Worm (Caenorhabditis elegans) whole organism, L4 larva: ENCODE measurements around the gene C05B5.1.

ENCODE experiments used
- ZK546.5 ChIP-seq, 2 experiments: sonication (generic microtip); optimal IDR thresholded peaks; 2 replicates each; lab custom pipeline; 2017; ENCODE audit warnings: missing biosample characterization in 2 of 2, missing genetic modification characterization in 2 of 2
- lin-39 ChIP-seq: fragments of 150-350 bp; optimal IDR thresholded peaks from 2 replicates; lab custom pipeline; 2014; ENCODE audit warnings: missing biosample characterization, missing genetic modification reagents, missing genetic modification characterization

DNA sequence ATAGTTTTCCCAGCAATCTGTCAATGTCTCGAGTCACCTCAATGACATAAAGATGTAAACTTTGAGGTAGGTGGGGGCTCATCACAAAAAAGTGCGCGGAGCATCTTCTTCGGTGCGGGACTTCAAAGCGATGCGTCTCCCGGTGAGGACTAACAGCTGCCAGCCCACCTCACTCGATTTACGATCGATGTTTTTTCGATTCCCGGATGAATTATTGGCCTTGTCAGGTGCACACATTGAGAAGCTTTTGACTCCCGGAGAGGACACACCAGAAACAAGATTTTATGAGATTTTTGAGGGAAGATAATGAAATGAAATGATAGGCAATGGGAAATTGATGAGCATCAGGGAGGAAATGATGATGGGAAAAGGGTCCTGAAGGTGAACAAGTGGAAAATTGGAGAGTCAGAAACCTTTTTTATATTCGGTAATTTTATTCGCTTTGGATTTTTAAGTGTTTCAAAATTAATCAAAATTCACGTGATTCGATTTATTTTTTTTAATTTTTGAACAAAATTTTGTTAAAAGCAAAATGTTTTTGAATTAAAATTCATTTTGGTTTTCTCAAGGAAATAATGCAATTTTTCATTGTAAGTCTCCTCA is 1.3 kb downstream of the C05B5.1 start, which contains the start of gene C05B5.12:
- no peak for TF ChIP-seq ZK546.5 (tag; optimal IDR thresholded peaks at IDR 0.05; lab: Kevin White, UChicago)
- no peak for TF ChIP-seq lin-39 (tag; lab: Kevin White, UChicago)
